Worm (Caenorhabditis elegans) whole organism, L1 larva: ENCODE results near the gene F26A1.3.

Experiments
- C16A3.4 ChIP-seq: fragments of 150-350 bp; optimal IDR thresholded peaks from 2 replicates; lab custom pipeline; 2014; ENCODE audit warnings: missing biosample characterization, missing genetic modification characterization
- ama-1 ChIP-seq: fragments of 150-350 bp; optimal IDR thresholded peaks from 2 replicates; lab custom pipeline; 2014
- ceh-8 ChIP-seq: fragments of 200-800 bp; sonication (Bioruptor generic); optimal IDR thresholded peaks from 2 replicates; lab custom pipeline; 2018; ENCODE audit warnings: mild to moderate bottlenecking, missing genetic modification characterization, moderate library complexity, missing compliant biosample characterization
- ceh-88 ChIP-seq: fragments of 200-800 bp; sonication (Bioruptor generic); IDR thresholded peaks from 2 replicates; pipeline ENCODE4 v1.3.6; 2022; ENCODE audit warnings: missing genetic modification characterization, missing compliant biosample characterization
- ces-1 ChIP-seq: fragments of 150-350 bp; optimal IDR thresholded peaks from 2 replicates; lab custom pipeline; 2014; ENCODE audit warnings: missing biosample characterization, missing genetic modification reagents, missing genetic modification characterization
- dpl-1 ChIP-seq, 3 experiments: fragments of 150-350 bp in 2 of 3; sonication (generic microtip) in 1 of 3; optimal IDR thresholded peaks; 2 replicates each; lab custom pipeline; 2014 to 2017; ENCODE audit warnings: missing biosample characterization in 3 of 3, missing genetic modification characterization in 3 of 3, missing genetic modification reagents in 3 of 3
- egl-13 ChIP-seq: sonication (generic microtip); optimal IDR thresholded peaks from 2 replicates; lab custom pipeline; 2016; ENCODE audit warnings: missing genotype, missing genetic modification reagents, missing genetic modification characterization, missing compliant biosample characterization
- elt-2 ChIP-seq: sonication (generic microtip); optimal IDR thresholded peaks from 2 replicates; lab custom pipeline; 2016; ENCODE audit warnings: missing genetic modification characterization, mild to moderate bottlenecking, inconsistent platforms, missing compliant biosample characterization, missing genetic modification reagents
- ets-5 ChIP-seq: fragments of 200-800 bp; sonication (Bioruptor generic); IDR thresholded peaks from 2 replicates; pipeline ENCODE4 v1.3.6; 2022; ENCODE audit warnings: missing genetic modification characterization, missing compliant biosample characterization
- hlh-17 ChIP-seq: fragments of 200-800 bp; sonication (Bioruptor generic); optimal IDR thresholded peaks from 2 replicates; lab custom pipeline; 2018; ENCODE audit warnings: missing genetic modification characterization, mild to moderate bottlenecking, missing compliant biosample characterization, moderate library complexity, borderline replicate concordance
- irx-1 ChIP-seq: sonication (generic microtip); optimal IDR thresholded peaks from 2 replicates; lab custom pipeline; 2016; ENCODE audit warnings: missing genetic modification characterization, missing compliant biosample characterization
- isw-1 ChIP-seq: fragments of 200-800 bp; sonication (Bioruptor generic); IDR thresholded peaks from 2 replicates; pipeline ENCODE4 v1.3.6; 2022; ENCODE audit warnings: missing genetic modification characterization, missing compliant biosample characterization
- jun-1 ChIP-seq: fragments of 150-350 bp; optimal IDR thresholded peaks from 2 replicates; lab custom pipeline; 2014; ENCODE audit warnings: missing biosample characterization, missing genetic modification reagents, missing genetic modification characterization
- lin-13 ChIP-seq: fragments of 150-350 bp; optimal IDR thresholded peaks from 2 replicates; lab custom pipeline; 2014; ENCODE audit warnings: missing biosample characterization, missing genetic modification reagents, missing genetic modification characterization
- lin-14 ChIP-seq: fragments of 200-800 bp; sonication (Bioruptor generic); optimal IDR thresholded peaks from 2 replicates; lab custom pipeline; 2018; ENCODE audit warnings: mild to moderate bottlenecking, missing genetic modification characterization, moderate library complexity, missing compliant biosample characterization
- lin-35 ChIP-seq, 2 experiments: fragments of 150-350 bp; optimal IDR thresholded peaks; 2 replicates each; lab custom pipeline; 2014; ENCODE audit warnings: missing biosample characterization in 2 of 2, missing genetic modification characterization in 2 of 2, missing genetic modification reagents in 2 of 2
- mep-1 ChIP-seq: fragments of 150-350 bp; optimal IDR thresholded peaks from 2 replicates; lab custom pipeline; 2014; ENCODE audit warnings: missing biosample characterization, missing genetic modification characterization
- nhr-12 ChIP-seq: sonication (generic microtip); optimal IDR thresholded peaks from 2 replicates; lab custom pipeline; 2017; ENCODE audit warnings: missing biosample characterization, missing genetic modification characterization
- nhr-237 ChIP-seq: fragments of 150-350 bp; optimal IDR thresholded peaks from 2 replicates; lab custom pipeline; 2014; ENCODE audit warnings: missing biosample characterization, missing genetic modification characterization
- nhr-47 ChIP-seq: sonication (generic microtip); optimal IDR thresholded peaks from 2 replicates; lab custom pipeline; 2016; ENCODE audit warnings: mild to moderate bottlenecking, missing genetic modification characterization, moderate library complexity, missing compliant biosample characterization
- nhr-76 ChIP-seq: sonication (generic microtip); optimal IDR thresholded peaks from 2 replicates; lab custom pipeline; 2017; ENCODE audit warnings: missing biosample characterization, missing genetic modification characterization
- nhr-77 ChIP-seq: fragments of 150-350 bp; optimal IDR thresholded peaks from 2 replicates; lab custom pipeline; 2014; ENCODE audit warnings: missing biosample characterization, missing genetic modification characterization
- pax-3 ChIP-seq: fragments of 200-800 bp; sonication (Bioruptor generic); optimal IDR thresholded peaks from 2 replicates; lab custom pipeline; 2018; ENCODE audit warnings: mild to moderate bottlenecking, missing genetic modification characterization, moderate library complexity, missing compliant biosample characterization
- pqm-1 ChIP-seq: sonication (generic microtip); optimal IDR thresholded peaks from 3 replicates; lab custom pipeline; 2017; ENCODE audit warnings: missing biosample characterization, missing genetic modification characterization
- skn-1 ChIP-seq: fragments of 150-350 bp; optimal IDR thresholded peaks from 2 replicates; lab custom pipeline; 2014; ENCODE audit warnings: missing biosample characterization, missing genetic modification characterization
- snpc-4 ChIP-seq: fragments of 150-350 bp; optimal IDR thresholded peaks from 2 replicates; lab custom pipeline; 2014; ENCODE audit warnings: missing biosample characterization, missing genetic modification characterization
- sox-4 ChIP-seq: sonication (generic microtip); optimal IDR thresholded peaks from 2 replicates; lab custom pipeline; 2016; ENCODE audit warnings: missing genetic modification characterization, missing compliant biosample characterization
- sptf-1 ChIP-seq: fragments of 150-350 bp; optimal IDR thresholded peaks from 2 replicates; lab custom pipeline; 2014; ENCODE audit warnings: missing biosample characterization, missing genetic modification characterization
- sup-37 ChIP-seq: fragments of 200-800 bp; sonication (Bioruptor generic); optimal IDR thresholded peaks from 2 replicates; lab custom pipeline; 2018; ENCODE audit warnings: mild to moderate bottlenecking, missing genetic modification characterization, missing compliant biosample characterization
- swsn-7 ChIP-seq: sonication (generic microtip); optimal IDR thresholded peaks from 2 replicates; lab custom pipeline; 2016; ENCODE audit warnings: missing genetic modification characterization, missing compliant biosample characterization
- unc-130 ChIP-seq: fragments of 150-350 bp; optimal IDR thresholded peaks from 2 replicates; lab custom pipeline; 2017; ENCODE audit warnings: missing biosample characterization, missing genetic modification characterization, inconsistent platforms
- unc-86 ChIP-seq: sonication (generic microtip); optimal IDR thresholded peaks from 2 replicates; lab custom pipeline; 2016; ENCODE audit warnings: missing genetic modification characterization, missing compliant biosample characterization
- unc-98 ChIP-seq: fragments of 200-800 bp; sonication (Bioruptor generic); IDR thresholded peaks from 2 replicates; pipeline ENCODE4 v1.3.6; 2022; ENCODE audit warnings: missing genetic modification characterization, missing compliant biosample characterization
- vab-15 ChIP-seq: sonication (generic microtip); optimal IDR thresholded peaks from 2 replicates; lab custom pipeline; 2017; ENCODE audit warnings: missing genotype, mild to moderate bottlenecking, missing genetic modification characterization, missing compliant biosample characterization
- xbp-1 ChIP-seq: sonication (generic microtip); optimal IDR thresholded peaks from 2 replicates; lab custom pipeline; 2016; ENCODE audit warnings: missing genetic modification characterization, missing compliant biosample characterization

The F26A1.3 gene

ce11 chrIII:4819843-4820242, 6.9 kb upstream of the F26A1.3 start, which contains the start of gene F26A1.7:
F26A1.7 (minus strand) TSS chrIII:4819943.
- TF ChIP-seq egl-13 (tag; lab: Kevin White, UChicago), result no peak
- TF ChIP-seq sox-4 (tag; lab: Kevin White, UChicago), result no peak
- TF ChIP-seq lin-13 (GFP tag; lab: Kevin White, UChicago), result no peak
- TF ChIP-seq ces-1 (GFP tag; lab: Kevin White, UChicago), result no peak
- no peak for TF ChIP-seq pax-3 (tag; lab: Kevin White, UChicago)
- no peak for TF ChIP-seq ets-5 (GFP tag; lab: Robert Waterston, UW)
- no peak for TF ChIP-seq mep-1
- TF ChIP-seq ceh-88 (GFP tag; lab: Robert Waterston, UW), result no peak
- no peak for TF ChIP-seq lin-14 (GFP tag; lab: Kevin White, UChicago)
- TF ChIP-seq hlh-17 (GFP tag; lab: Kevin White, UChicago), result no peak

- TF ChIP-seq lin-14 (GFP tag; lab: Kevin White, UChicago) (no peak), C16A3.4 (tag; lab: Kevin White, UChicago) (no peak), nhr-77 (tag; lab: Kevin White, UChicago) (no peak), irx-1 (tag; lab: Kevin White, UChicago) (no peak), sup-37 (GFP tag; lab: Kevin White, UChicago) (no peak), unc-86 (tag; lab: Kevin White, UChicago) (no peak), ama-1 (lab: Kevin White, UChicago) (no peak), nhr-237 (tag; lab: Kevin White, UChicago) (no peak), snpc-4 (no peak), jun-1 (tag; lab: Kevin White, UChicago) (no peak), elt-2 (tag; lab: Kevin White, UChicago) (no peak), dpl-1 (GFP tag; optimal IDR thresholded peaks at IDR 0.05; lab: Kevin White, UChicago) (no peak), sptf-1 (no peak), nhr-12 (tag; lab: Kevin White, UChicago) (no peak), ceh-88 (GFP tag; lab: Robert Waterston, UW) (no peak), isw-1 (no peak), skn-1 (no peak)
These were observed 4.6 kb upstream of the F26A1.3 start, which contains the start of gene F26A1.8 for ce11 chrIII:4822140-4822539. F26A1.8 (minus strand) TSS chrIII:4822240.

ce11 chrIII:4829440-4829839, 2.7 kb downstream of the F26A1.3 start, which contains the start of gene F26A1.9:
F26A1.9 (minus strand) TSS chrIII:4829540.
- no peak for TF ChIP-seq nhr-76 (tag; lab: Kevin White, UChicago)
- TF ChIP-seq lin-35 (GFP tag; optimal IDR thresholded peaks at IDR 0.05; lab: Kevin White, UChicago), result no peak
- no peak for TF ChIP-seq pqm-1 (tag; lab: Kevin White, UChicago)

ce11 chrIII:4830207-4830606, 3.5 kb downstream of the F26A1.3 start, which contains the start of gene nspd-9:
nspd-9 (minus strand) TSS chrIII:4830307.
- TF ChIP-seq lin-35 (GFP tag; optimal IDR thresholded peaks at IDR 0.05; lab: Kevin White, UChicago), result no peak
- no peak for TF ChIP-seq lin-13 (GFP tag; lab: Kevin White, UChicago)
- TF ChIP-seq ets-5 (GFP tag; lab: Robert Waterston, UW), result no peak
- TF ChIP-seq sup-37 (GFP tag; lab: Kevin White, UChicago), result no peak
- TF ChIP-seq unc-98 (GFP tag; lab: Robert Waterston, UW), result no peak
- TF ChIP-seq swsn-7 (tag; lab: Kevin White, UChicago), result no peak
- TF ChIP-seq sox-4 (tag; lab: Kevin White, UChicago), result no peak
- TF ChIP-seq unc-130 (tag; lab: Kevin White, UChicago), result no peak
- no peak for TF ChIP-seq nhr-47 (tag; lab: Kevin White, UChicago)
- no peak for TF ChIP-seq xbp-1
- TF ChIP-seq lin-14 (GFP tag; lab: Kevin White, UChicago), result no peak
- TF ChIP-seq ceh-88 (GFP tag; lab: Robert Waterston, UW), result no peak
- no peak for TF ChIP-seq ceh-8 (GFP tag; lab: Kevin White, UChicago)
- no peak for TF ChIP-seq vab-15 (tag; lab: Kevin White, UChicago)
